Worm (Caenorhabditis elegans) whole organism, L4 larva: Measurements from ENCODE around the gene Y57A10A.2.
"Not testable (repeated sequence)": the region's sequence is repeated elsewhere in the genome, so short reads cannot be mapped to it uniquely, and the experiment has no call there.

Experiments used
- T26A8.4 ChIP-seq: fragments of 200-800 bp; sonication (Bioruptor generic); IDR thresholded peaks from 2 replicates; pipeline ENCODE4 v1.3.6; 2022; ENCODE audit warnings: missing genetic modification characterization, missing compliant biosample characterization
- aha-1 ChIP-seq: fragments of 150-350 bp; peaks from one replicate; lab custom pipeline; 2014; ENCODE audit warnings: missing biosample characterization, missing genetic modification characterization
- attf-4 ChIP-seq: sonication (generic microtip); optimal IDR thresholded peaks from 3 replicates; lab custom pipeline; 2017; ENCODE audit warnings: missing biosample characterization, missing genetic modification characterization
- ceh-20 ChIP-seq: fragments of 200-800 bp; sonication (Bioruptor generic); IDR thresholded peaks from 2 replicates; pipeline ENCODE4 v1.3.6; 2022; ENCODE audit warnings: missing genetic modification reagents, missing genetic modification characterization, missing compliant biosample characterization
- ceh-44 ChIP-seq: fragments of 200-800 bp; sonication (Bioruptor generic); IDR thresholded peaks from 2 replicates; pipeline ENCODE4 v1.3.6; 2022; ENCODE audit warnings: missing genetic modification reagents, missing genetic modification characterization, missing compliant biosample characterization
- cey-2 ChIP-seq: sonication (generic microtip); optimal IDR thresholded peaks from 3 replicates; lab custom pipeline; 2017; ENCODE audit warnings: missing genetic modification characterization, mild to moderate bottlenecking, missing compliant biosample characterization, antibody characterized with exemption, borderline replicate concordance; ENCODE audit not compliant: insufficient read depth
- dmd-6 ChIP-seq: fragments of 200-800 bp; sonication (Bioruptor generic); IDR thresholded peaks from 2 replicates; pipeline ENCODE4 v1.3.6; 2022; ENCODE audit warnings: missing genetic modification reagents, missing genetic modification characterization, missing compliant biosample characterization
- dpl-1 ChIP-seq: fragments of 150-350 bp; optimal IDR thresholded peaks from 2 replicates; lab custom pipeline; 2014; ENCODE audit warnings: missing biosample characterization, missing genetic modification reagents, missing genetic modification characterization
- dve-1 ChIP-seq: sonication (generic microtip); optimal IDR thresholded peaks from 2 replicates; lab custom pipeline; 2017; ENCODE audit warnings: antibody characterized with exemption, mild to moderate bottlenecking, missing genetic modification characterization, missing compliant biosample characterization; ENCODE audit not compliant: insufficient read depth
- gei-8 ChIP-seq: fragments of 200-800 bp; sonication (Bioruptor generic); optimal IDR thresholded peaks from 2 replicates; lab custom pipeline; 2018; ENCODE audit warnings: mild to moderate bottlenecking, missing genetic modification characterization, missing compliant biosample characterization
- hlh-11 ChIP-seq: fragments of 200-800 bp; sonication (Bioruptor generic); optimal IDR thresholded peaks from 2 replicates; lab custom pipeline; 2018; ENCODE audit warnings: mild to moderate bottlenecking, missing genetic modification characterization, missing compliant biosample characterization
- hlh-30 ChIP-seq: sonication (generic microtip); optimal IDR thresholded peaks from 2 replicates; lab custom pipeline; 2017; ENCODE audit warnings: antibody characterized with exemption, mild to moderate bottlenecking, missing genetic modification characterization, missing compliant biosample characterization; ENCODE audit not compliant: insufficient read depth
- hmg-1.1 ChIP-seq: fragments of 200-800 bp; sonication (Bioruptor generic); IDR thresholded peaks from 2 replicates; pipeline ENCODE4 v1.3.6; 2022; ENCODE audit warnings: missing genetic modification reagents, missing genetic modification characterization, missing compliant biosample characterization
- lin-13 ChIP-seq: fragments of 150-350 bp; optimal IDR thresholded peaks from 2 replicates; lab custom pipeline; 2014; ENCODE audit warnings: missing biosample characterization, missing genetic modification reagents, missing genetic modification characterization
- lin-29 ChIP-seq: fragments of 200-800 bp; sonication (Bioruptor generic); IDR thresholded peaks from 2 replicates; pipeline ENCODE4 v1.3.6; 2022; ENCODE audit warnings: missing genetic modification reagents, missing genetic modification characterization, missing compliant biosample characterization
- mdt-29 ChIP-seq: fragments of 200-800 bp; sonication (Bioruptor generic); IDR thresholded peaks from 2 replicates; pipeline ENCODE4 v1.3.6; 2022; ENCODE audit warnings: missing genetic modification reagents, missing genetic modification characterization, missing compliant biosample characterization
- mes-2 ChIP-seq: sonication (generic microtip); optimal IDR thresholded peaks from 2 replicates; lab custom pipeline; 2016; ENCODE audit warnings: missing genotype, mild to moderate bottlenecking, missing genetic modification characterization, missing compliant biosample characterization; ENCODE audit not compliant: poor library complexity, severe bottlenecking
- mxl-3 ChIP-seq: fragments of 200-800 bp; sonication (Bioruptor generic); optimal IDR thresholded peaks from 2 replicates; lab custom pipeline; 2018; ENCODE audit warnings: mild to moderate bottlenecking, missing genetic modification characterization, missing compliant biosample characterization
- nhr-102 ChIP-seq: sonication (generic microtip); optimal IDR thresholded peaks from 2 replicates; lab custom pipeline; 2016; ENCODE audit warnings: mild to moderate bottlenecking, missing genetic modification characterization, moderate library complexity, missing compliant biosample characterization
- nhr-11 ChIP-seq: fragments of 150-350 bp; optimal IDR thresholded peaks from 2 replicates; lab custom pipeline; 2014; ENCODE audit warnings: missing biosample characterization, missing genetic modification characterization
- nhr-28 ChIP-seq: fragments of 150-350 bp; optimal IDR thresholded peaks from 2 replicates; lab custom pipeline; 2014; ENCODE audit warnings: missing biosample characterization, missing genetic modification characterization
- nhr-42 ChIP-seq: fragments of 200-800 bp; sonication (Bioruptor generic); IDR thresholded peaks from 2 replicates; pipeline ENCODE4 v1.3.6; 2022; ENCODE audit warnings: missing genetic modification characterization, missing compliant biosample characterization
- sdz-12 ChIP-seq: fragments of 200-800 bp; sonication (Bioruptor generic); optimal IDR thresholded peaks from 2 replicates; lab custom pipeline; 2018; ENCODE audit warnings: mild to moderate bottlenecking, missing genetic modification characterization, missing compliant biosample characterization
- snpc-1.2 ChIP-seq: fragments of 200-800 bp; sonication (Bioruptor generic); IDR thresholded peaks from 2 replicates; pipeline ENCODE4 v1.3.6; 2022; ENCODE audit warnings: missing genetic modification reagents, missing genetic modification characterization, missing compliant biosample characterization
- spr-3 ChIP-seq: fragments of 200-800 bp; sonication (Bioruptor generic); optimal IDR thresholded peaks from 2 replicates; lab custom pipeline; 2018; ENCODE audit warnings: mild to moderate bottlenecking, missing genetic modification characterization, missing compliant biosample characterization
- unc-130 ChIP-seq: sonication (generic microtip); optimal IDR thresholded peaks from 2 replicates; lab custom pipeline; 2016; ENCODE audit warnings: missing genetic modification reagents, missing genetic modification characterization, missing compliant biosample characterization
- unc-62 ChIP-seq, 3 experiments: fragments of 150-350 bp in 1 of 3; sonication (generic microtip); optimal IDR thresholded peaks in 2 of 3; peaks in 1 of 3; 1 replicate in 1 of 3; 2 replicates in 2 of 3; lab custom pipeline; 2014 to 2017; ENCODE audit warnings: missing biosample characterization in 3 of 3, missing genetic modification characterization in 3 of 3, missing genetic modification reagents in 3 of 3, missing genotype in 1 of 3
- vab-7 ChIP-seq: fragments of 200-800 bp; sonication (Bioruptor generic); IDR thresholded peaks from 2 replicates; pipeline ENCODE4 v1.3.6; 2022; ENCODE audit warnings: missing genetic modification reagents, missing genetic modification characterization, missing compliant biosample characterization
- zip-2 ChIP-seq: fragments of 150-350 bp; optimal IDR thresholded peaks from 2 replicates; lab custom pipeline; 2014; ENCODE audit warnings: missing biosample characterization, missing genetic modification characterization
- ztf-11 ChIP-seq: fragments of 150-350 bp; optimal IDR thresholded peaks from 2 replicates; lab custom pipeline; 2014; ENCODE audit warnings: missing biosample characterization, missing genetic modification characterization

The Y57A10A.2 gene

DNA sequence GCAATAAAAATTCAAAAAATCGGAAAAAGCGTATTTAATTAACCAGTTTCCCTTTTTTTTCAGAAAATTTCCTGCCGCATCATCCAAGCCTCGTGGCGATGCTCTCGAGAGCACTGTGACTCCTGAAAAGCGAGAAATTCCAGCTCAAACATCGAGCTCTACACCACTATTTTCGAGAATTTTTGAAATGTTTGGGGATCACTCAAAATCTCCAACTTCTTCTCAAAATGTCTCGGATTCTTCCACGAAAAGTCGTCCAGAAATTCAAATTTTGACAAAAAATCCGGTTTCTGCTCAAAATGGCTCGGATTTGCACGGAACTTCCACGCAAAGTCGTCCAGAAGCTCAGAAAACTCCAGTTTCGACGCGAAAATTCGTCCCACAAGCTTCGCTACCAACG, 9.4 kb upstream of the Y57A10A.2 start:
- TF ChIP-seq sdz-12 (GFP tag; lab: Kevin White, UChicago): no peak
- peak in 1 of 2 experiments; percentile 93 for TF ChIP-seq unc-62 (GFP tag; optimal IDR thresholded peaks at IDR 0.05 in 1 of 2; lab: Kevin White, UChicago)
- no peak for TF ChIP-seq unc-62 (tag; optimal IDR thresholded peaks at IDR 0.05; lab: Kevin White, UChicago)

DNA sequence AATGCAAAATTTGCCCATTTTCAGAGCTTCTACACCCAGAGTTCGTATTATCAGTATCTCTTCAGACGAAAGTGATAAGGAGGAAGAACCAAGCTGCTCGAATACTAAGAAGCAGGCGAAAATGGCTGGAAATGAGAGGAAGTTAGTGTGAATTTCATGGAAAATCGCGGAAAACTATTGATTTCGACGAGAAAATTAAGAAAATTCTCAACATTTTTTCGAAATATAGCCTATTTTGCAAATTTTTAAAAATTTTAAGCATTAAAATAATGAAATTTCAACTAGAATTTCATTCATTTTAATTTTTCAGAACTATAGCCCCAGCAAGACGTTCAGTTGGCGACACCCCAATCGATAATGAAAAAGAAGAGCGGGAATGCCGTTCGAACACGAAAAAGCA, 3.9 kb upstream of the Y57A10A.2 start:
- TF ChIP-seq dmd-6: no peak
- peak; percentile 73 for TF ChIP-seq aha-1 (tag; lab: Kevin White, UChicago)
- TF ChIP-seq unc-62 (GFP tag; optimal IDR thresholded peaks at IDR 0.05 in 1 of 2; lab: Kevin White, UChicago): peak in 1 of 2 experiments; percentile 53
- TF ChIP-seq unc-62 (tag; optimal IDR thresholded peaks at IDR 0.05; lab: Kevin White, UChicago): no peak
- TF ChIP-seq nhr-28: no peak
- no peak for TF ChIP-seq cey-2
- TF ChIP-seq, all 104 proteins: peak for 2

DNA sequence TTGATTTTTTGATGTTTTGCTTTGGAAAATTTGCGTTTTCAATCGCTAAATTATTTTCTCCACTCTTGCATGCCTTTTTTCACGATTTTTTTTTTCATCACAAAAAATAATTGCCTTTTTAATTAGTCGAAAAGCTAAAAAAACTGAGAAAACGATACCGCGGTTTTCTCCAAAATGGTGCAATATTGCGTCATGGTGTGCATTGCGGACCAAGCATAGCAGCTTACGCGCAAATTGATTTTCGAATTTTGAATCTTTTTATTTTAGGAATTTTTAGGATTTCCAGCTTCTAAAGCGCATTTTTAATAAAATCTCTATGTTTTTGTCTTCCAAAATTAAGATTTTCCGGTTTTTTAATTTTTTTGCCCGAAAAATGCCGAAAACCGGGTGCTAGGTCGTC, 2.8 kb downstream of the Y57A10A.2 start:
- no peak for TF ChIP-seq mdt-29
- TF ChIP-seq zip-2 (tag; lab: Kevin White, UChicago): peak; percentile 52
- TF ChIP-seq attf-4 (tag; lab: Kevin White, UChicago): no peak
- no peak for TF ChIP-seq dve-1 (tag; lab: Kevin White, UChicago)

DNA sequence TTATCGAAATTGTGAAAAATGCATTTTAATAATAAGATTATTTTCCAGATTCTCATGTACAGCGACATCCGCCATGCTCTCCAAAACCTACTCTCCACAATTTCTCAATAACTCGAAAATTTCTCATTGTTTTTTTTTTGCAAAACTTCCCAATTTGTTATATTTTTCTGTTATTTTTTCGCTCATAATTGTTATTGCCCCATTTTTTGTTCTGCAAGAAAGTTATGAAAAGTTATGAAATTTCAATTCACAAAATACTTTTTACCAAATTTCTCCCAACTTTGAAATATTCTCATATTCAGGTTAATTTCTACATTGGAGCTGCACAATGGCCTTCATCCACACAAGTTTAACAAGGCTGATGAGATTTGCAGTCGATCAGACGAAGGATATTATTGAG, 4.2 kb downstream of the Y57A10A.2 start, which contains the start of gene Y57A10A.4:
TSS of gene Y57A10A.4 (plus strand) at position 301 of the 400 bp plus-strand sequence.
- not testable (repeated sequence) for TF ChIP-seq vab-7 (GFP tag; lab: Robert Waterston, UW); nhr-102 (tag; lab: Kevin White, UChicago); gei-8 (GFP tag; lab: Kevin White, UChicago)

DNA sequence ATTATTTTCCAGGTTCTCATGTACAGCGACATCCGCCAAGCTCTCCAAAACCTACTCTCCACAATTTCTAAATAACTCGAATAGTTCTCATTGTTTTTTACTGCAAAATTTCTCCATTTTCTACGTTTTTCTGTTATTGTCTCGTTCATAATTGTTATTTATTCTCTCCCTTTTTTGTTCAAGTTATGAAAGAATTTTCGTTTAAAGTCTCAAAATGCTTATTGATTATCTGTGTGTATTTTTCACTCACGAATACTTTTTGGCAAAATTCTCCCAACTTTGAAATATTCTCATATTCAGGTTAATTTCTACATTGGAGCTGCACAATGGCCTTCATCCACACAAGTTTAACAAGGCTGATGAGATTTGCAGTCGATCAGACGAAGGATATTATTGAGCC, 6.8 kb downstream of the Y57A10A.2 start, which contains the start of gene Y57A10A.5:
TSS of gene Y57A10A.5 (plus strand) at position 301 of the 400 bp plus-strand sequence.
- not testable (repeated sequence) for TF ChIP-seq ceh-44 (GFP tag; lab: Robert Waterston, UW); lin-29; spr-3 (GFP tag; lab: Kevin White, UChicago)

DNA sequence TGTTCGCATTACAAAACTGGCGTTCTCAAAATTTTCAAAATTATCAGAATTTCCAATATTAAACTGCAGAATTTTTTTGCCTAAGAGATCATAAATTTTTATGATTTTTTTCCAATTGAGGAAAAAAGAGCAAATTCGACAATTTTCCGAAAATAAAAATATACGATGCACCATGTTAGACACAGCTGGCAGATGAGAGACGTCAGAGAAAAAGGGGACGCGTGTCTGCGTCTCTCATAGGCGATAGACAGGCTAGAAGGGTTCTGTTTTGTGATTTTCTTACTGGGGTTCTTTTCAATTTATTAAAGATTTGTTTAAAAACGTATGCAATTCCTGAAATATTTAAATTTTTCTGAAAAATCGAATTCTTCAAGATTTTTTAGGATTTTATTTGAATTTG, 15.6 kb downstream of the Y57A10A.2 start:
- TF ChIP-seq hlh-11 (tag; lab: Kevin White, UChicago) (no peak), hmg-1.1 (GFP tag; lab: Robert Waterston, UW) (0 out of 2 replicates have a peak, but pooled peaks have one; percentile 33), T26A8.4 (GFP tag; lab: Robert Waterston, UW) (no peak), lin-13 (GFP tag; lab: Kevin White, UChicago) (no peak)

DNA sequence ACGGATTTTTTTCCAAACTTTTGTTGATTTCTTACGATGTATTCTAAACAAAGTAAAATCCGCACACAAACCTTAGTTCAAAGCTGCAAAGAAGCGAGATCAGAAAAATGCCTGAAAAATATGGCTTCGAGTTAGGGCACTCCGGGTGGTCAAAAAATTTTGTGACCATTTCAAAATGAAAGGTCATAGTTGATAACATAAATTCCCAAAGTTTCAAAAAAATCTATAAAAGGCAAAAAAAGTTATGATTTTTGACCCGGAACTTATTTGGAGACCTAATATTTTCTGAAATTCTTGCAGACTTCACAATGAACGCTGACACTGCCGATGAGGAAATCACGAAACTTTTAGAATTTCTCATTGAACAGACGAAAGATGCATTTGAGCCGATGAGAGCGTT, 17.1 kb downstream of the Y57A10A.2 start, which contains the start of gene Y57A10A.8:
TSS of gene Y57A10A.8 (plus strand) at position 301 of the 400 bp plus-strand sequence.
- TF ChIP-seq ceh-20; lin-29; snpc-1.2 (GFP tag; lab: Robert Waterston, UW): not testable (repeated sequence)

DNA sequence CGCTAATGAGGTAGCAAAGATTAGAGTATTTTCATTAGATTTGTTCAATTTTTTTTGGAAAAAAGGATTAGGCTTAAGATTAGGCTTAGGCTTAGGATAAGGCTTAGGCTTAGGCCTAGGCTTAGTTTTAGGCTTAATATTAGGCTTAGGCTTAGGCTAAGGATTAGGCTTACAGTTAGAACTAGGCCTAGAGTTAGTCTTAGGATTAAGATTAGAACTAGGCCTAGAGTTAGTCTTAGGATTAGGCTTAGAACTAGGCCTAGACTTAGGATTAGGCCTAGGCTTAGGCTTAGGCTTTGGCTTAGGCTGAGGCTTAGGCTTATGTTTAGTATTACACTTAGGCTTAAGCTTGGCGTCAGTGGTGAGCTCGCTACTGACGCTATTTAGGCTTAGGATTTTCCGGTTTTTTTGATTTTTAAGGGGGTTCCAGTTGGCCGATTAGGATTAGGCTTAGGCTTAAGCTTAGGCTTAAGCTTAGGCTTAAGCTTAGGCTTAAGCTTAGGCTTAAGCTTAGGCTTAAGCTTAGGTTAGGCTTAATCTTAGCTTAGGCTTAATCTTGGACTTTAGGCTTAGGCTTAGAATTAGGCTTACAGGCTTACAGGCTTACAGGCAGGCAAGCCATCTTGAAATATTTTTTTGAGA, 22.2 kb downstream of the Y57A10A.2 start:
- TF ChIP-seq snpc-1.2 (GFP tag; lab: Robert Waterston, UW) (no peak), aha-1 (tag; lab: Kevin White, UChicago) (peak; percentile 87)

DNA sequence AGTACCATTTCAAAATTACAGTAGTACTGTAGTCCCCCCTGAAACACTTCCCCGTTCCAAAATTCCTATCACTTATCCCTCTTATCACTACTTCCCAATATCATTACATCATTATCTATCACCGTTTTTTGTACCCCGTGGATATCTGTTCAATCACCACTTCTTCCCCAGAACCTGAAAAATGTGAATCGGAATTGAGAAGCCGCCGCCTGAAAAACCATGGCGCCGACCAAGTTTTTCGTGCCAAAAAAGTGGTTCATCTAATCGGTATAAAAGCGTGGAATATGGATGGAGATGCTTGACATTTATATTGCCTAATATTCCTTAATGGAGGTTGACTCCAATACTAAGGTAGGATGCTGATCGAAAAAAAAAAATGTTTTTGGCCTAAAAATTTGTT, 24.8 kb downstream of the Y57A10A.2 start, which contains the start of gene rol-1:
TSS of gene rol-1 (plus strand) at position 301 of the 400 bp plus-strand sequence.
- no peak for TF ChIP-seq dpl-1 (GFP tag; lab: Kevin White, UChicago)
- TF ChIP-seq dmd-6: no peak
- no peak for TF ChIP-seq mxl-3 (GFP tag; lab: Kevin White, UChicago)
- no peak for TF ChIP-seq hlh-30 (tag; lab: Kevin White, UChicago)
- TF ChIP-seq unc-130 (GFP tag; lab: Kevin White, UChicago): no peak
- no peak for TF ChIP-seq nhr-11 (tag; lab: Kevin White, UChicago)
- no peak for TF ChIP-seq ztf-11 (tag; lab: Kevin White, UChicago)
- TF ChIP-seq mes-2 (tag; lab: Kevin White, UChicago): no peak
- TF ChIP-seq nhr-42: no peak
